Worm (Caenorhabditis elegans) whole organism, L3 larva: ENCODE measurements around the gene Y48C3A.18.

Experiments used
- R02D3.7 ChIP-seq: fragments of 150-350 bp; optimal IDR thresholded peaks from 2 replicates; lab custom pipeline; 2014; ENCODE audit warnings: missing biosample characterization, missing genetic modification characterization
- ZK546.5 ChIP-seq: sonication (generic microtip); optimal IDR thresholded peaks from 2 replicates; lab custom pipeline; 2017; ENCODE audit warnings: missing biosample characterization, missing genetic modification characterization
- aly-2 ChIP-seq: fragments of 150-350 bp; optimal IDR thresholded peaks from 2 replicates; lab custom pipeline; 2014; ENCODE audit warnings: missing biosample characterization, missing genetic modification characterization
- ama-1 ChIP-seq: fragments of 150-350 bp; optimal IDR thresholded peaks from 2 replicates; lab custom pipeline; 2018
- ceh-16 ChIP-seq: sonication (generic microtip); optimal IDR thresholded peaks from 2 replicates; lab custom pipeline; 2017; ENCODE audit warnings: missing biosample characterization, missing genetic modification characterization
- ceh-28 ChIP-seq: fragments of 150-350 bp; optimal IDR thresholded peaks from 2 replicates; lab custom pipeline; 2014; ENCODE audit warnings: missing biosample characterization, missing genetic modification reagents, missing genetic modification characterization
- ceh-82 ChIP-seq: fragments of 150-350 bp; optimal IDR thresholded peaks from 2 replicates; lab custom pipeline; 2014; ENCODE audit warnings: missing biosample characterization, missing genetic modification characterization
- ceh-9 ChIP-seq: sonication (generic microtip); optimal IDR thresholded peaks from 2 replicates; lab custom pipeline; 2018; ENCODE audit warnings: missing biosample characterization, missing genetic modification characterization
- daf-12 ChIP-seq: fragments of 150-350 bp; optimal IDR thresholded peaks from 2 replicates; lab custom pipeline; 2014; ENCODE audit warnings: missing biosample characterization, missing genetic modification reagents, missing genetic modification characterization
- egl-27 ChIP-seq: sonication (generic microtip); optimal IDR thresholded peaks from 4 replicates; lab custom pipeline; 2017; ENCODE audit warnings: missing biosample characterization, missing genetic modification reagents, missing genetic modification characterization
- egl-5 ChIP-seq: fragments of 150-350 bp; optimal IDR thresholded peaks from 2 replicates; lab custom pipeline; 2017; ENCODE audit warnings: missing biosample characterization, missing genetic modification reagents, missing genetic modification characterization, inconsistent platforms
- elt-1 ChIP-seq: fragments of 150-350 bp; optimal IDR thresholded peaks from 2 replicates; lab custom pipeline; 2014; ENCODE audit warnings: missing biosample characterization, missing genetic modification characterization
- elt-3 ChIP-seq, 3 experiments: fragments of 150-350 bp in 1 of 3; sonication (generic microtip) in 2 of 3; optimal IDR thresholded peaks; 2 replicates in 2 of 3; 4 replicates in 1 of 3; lab custom pipeline; 2014 to 2017; ENCODE audit warnings: missing biosample characterization in 3 of 3, missing genetic modification characterization in 3 of 3
- eor-1 ChIP-seq, 2 experiments: fragments of 150-350 bp; optimal IDR thresholded peaks; 2 replicates each; lab custom pipeline; 2014 to 2018; ENCODE audit warnings: missing biosample characterization in 2 of 2, missing genetic modification characterization in 2 of 2
- fkh-10 ChIP-seq: sonication (generic microtip); optimal IDR thresholded peaks from 2 replicates; lab custom pipeline; 2017; ENCODE audit warnings: missing biosample characterization, missing genetic modification reagents, missing genetic modification characterization
- fkh-2 ChIP-seq: fragments of 150-350 bp; optimal IDR thresholded peaks from 2 replicates; lab custom pipeline; 2014; ENCODE audit warnings: missing biosample characterization, missing genetic modification reagents, missing genetic modification characterization
- fos-1 ChIP-seq: fragments of 150-350 bp; optimal IDR thresholded peaks from 2 replicates; lab custom pipeline; 2014; ENCODE audit warnings: missing biosample characterization, missing genetic modification characterization
- hmg-11 ChIP-seq: sonication (generic microtip); optimal IDR thresholded peaks from 2 replicates; lab custom pipeline; 2016; ENCODE audit warnings: missing genetic modification characterization, missing compliant biosample characterization
- jun-1 ChIP-seq: fragments of 150-350 bp; optimal IDR thresholded peaks from 2 replicates; lab custom pipeline; 2014; ENCODE audit warnings: missing biosample characterization, missing genetic modification reagents, missing genetic modification characterization
- lin-15B ChIP-seq: fragments of 150-350 bp; optimal IDR thresholded peaks from 2 replicates; lab custom pipeline; 2014; ENCODE audit warnings: missing biosample characterization, missing genetic modification characterization
- lin-39 ChIP-seq: fragments of 150-350 bp; optimal IDR thresholded peaks from 2 replicates; lab custom pipeline; 2018; ENCODE audit warnings: missing biosample characterization, missing genetic modification reagents, missing genetic modification characterization
- lsy-12 ChIP-seq: sonication (generic microtip); optimal IDR thresholded peaks from 2 replicates; lab custom pipeline; 2016; ENCODE audit warnings: mild to moderate bottlenecking, missing genetic modification characterization, missing compliant biosample characterization
- mdl-1 ChIP-seq: fragments of 150-350 bp; optimal IDR thresholded peaks from 2 replicates; lab custom pipeline; 2014; ENCODE audit warnings: missing biosample characterization, missing genetic modification characterization
- mml-1 ChIP-seq: fragments of 150-350 bp; sonication (generic microtip); optimal IDR thresholded peaks from 3 replicates; lab custom pipeline; 2014; ENCODE audit warnings: missing biosample characterization, missing genetic modification characterization
- nfya-1 ChIP-seq: sonication (generic microtip); optimal IDR thresholded peaks from 2 replicates; lab custom pipeline; 2017; ENCODE audit warnings: missing genetic modification characterization, mild to moderate bottlenecking, missing compliant biosample characterization, antibody characterized with exemption, moderate library complexity; ENCODE audit not compliant: insufficient read depth
- nhr-11 ChIP-seq: fragments of 150-350 bp; optimal IDR thresholded peaks from 2 replicates; lab custom pipeline; 2014; ENCODE audit warnings: missing biosample characterization, missing genetic modification characterization
- nhr-12 ChIP-seq: fragments of 150-350 bp; optimal IDR thresholded peaks from 2 replicates; lab custom pipeline; 2014; ENCODE audit warnings: missing biosample characterization, missing genetic modification characterization
- nhr-23 ChIP-seq: fragments of 150-350 bp; optimal IDR thresholded peaks from 2 replicates; lab custom pipeline; 2014; ENCODE audit warnings: missing biosample characterization, missing genetic modification reagents, missing genetic modification characterization
- nhr-237 ChIP-seq: fragments of 150-350 bp; optimal IDR thresholded peaks from 2 replicates; lab custom pipeline; 2014; ENCODE audit warnings: missing biosample characterization, missing genetic modification characterization
- nhr-25 ChIP-seq: sonication (generic microtip); optimal IDR thresholded peaks from 2 replicates; lab custom pipeline; 2017; ENCODE audit warnings: missing biosample characterization, missing genetic modification characterization
- nhr-28 ChIP-seq: fragments of 150-350 bp; optimal IDR thresholded peaks from 2 replicates; lab custom pipeline; 2014; ENCODE audit warnings: missing biosample characterization, missing genetic modification characterization
- nhr-43 ChIP-seq: sonication (generic microtip); optimal IDR thresholded peaks from 2 replicates; lab custom pipeline; 2016; ENCODE audit warnings: mild to moderate bottlenecking, missing genetic modification characterization, missing compliant biosample characterization; ENCODE audit not compliant: poor library complexity, severe bottlenecking
- nhr-67 ChIP-seq: fragments of 150-350 bp; optimal IDR thresholded peaks from 2 replicates; lab custom pipeline; 2014; ENCODE audit warnings: missing biosample characterization, missing genetic modification characterization
- nhr-76 ChIP-seq: fragments of 150-350 bp; sonication (generic microtip); optimal IDR thresholded peaks from 5 replicates; lab custom pipeline; 2014; ENCODE audit warnings: missing biosample characterization, missing genetic modification characterization
- nhr-77 ChIP-seq: fragments of 150-350 bp; optimal IDR thresholded peaks from 2 replicates; lab custom pipeline; 2014; ENCODE audit warnings: missing biosample characterization, missing genetic modification characterization
- pha-4 ChIP-seq: fragments of 150-350 bp; optimal IDR thresholded peaks from 2 replicates; lab custom pipeline; 2014; ENCODE audit warnings: missing biosample characterization, missing genetic modification reagents, missing genetic modification characterization
- pqm-1 ChIP-seq: fragments of 150-350 bp; optimal IDR thresholded peaks from 2 replicates; lab custom pipeline; 2017; ENCODE audit warnings: missing biosample characterization, missing genetic modification characterization, inconsistent platforms
- sea-2 ChIP-seq: fragments of 150-350 bp; sonication (generic microtip); optimal IDR thresholded peaks from 4 replicates; lab custom pipeline; 2014; ENCODE audit warnings: missing biosample characterization, missing genetic modification reagents, missing genetic modification characterization
- skn-1 ChIP-seq: fragments of 150-350 bp; optimal IDR thresholded peaks from 2 replicates; lab custom pipeline; 2014; ENCODE audit warnings: missing biosample characterization, missing genetic modification characterization
- snpc-4 ChIP-seq: fragments of 150-350 bp; optimal IDR thresholded peaks from 2 replicates; lab custom pipeline; 2014; ENCODE audit warnings: missing biosample characterization, missing genetic modification characterization
- tbx-2 ChIP-seq: sonication (generic microtip); optimal IDR thresholded peaks from 2 replicates; lab custom pipeline; 2016; ENCODE audit warnings: mild to moderate bottlenecking, missing genetic modification characterization, missing compliant biosample characterization
- unc-39 ChIP-seq: sonication (generic microtip); optimal IDR thresholded peaks from 4 replicates; lab custom pipeline; 2017; ENCODE audit warnings: missing biosample characterization, missing genetic modification characterization
- unc-62 ChIP-seq: fragments of 150-350 bp; sonication (generic microtip); optimal IDR thresholded peaks from 4 replicates; lab custom pipeline; 2014; ENCODE audit warnings: missing biosample characterization, missing genetic modification reagents, missing genetic modification characterization
- zag-1 ChIP-seq: fragments of 150-350 bp; optimal IDR thresholded peaks from 2 replicates; lab custom pipeline; 2014; ENCODE audit warnings: missing biosample characterization, missing genetic modification characterization
- ztf-11 ChIP-seq: fragments of 150-350 bp; optimal IDR thresholded peaks from 2 replicates; lab custom pipeline; 2014; ENCODE audit warnings: missing biosample characterization, missing genetic modification characterization
- ztf-4 ChIP-seq: fragments of 150-350 bp; optimal IDR thresholded peaks from 2 replicates; lab custom pipeline; 2014; ENCODE audit warnings: missing biosample characterization, missing genetic modification characterization

Gene Y48C3A.18

DNA sequence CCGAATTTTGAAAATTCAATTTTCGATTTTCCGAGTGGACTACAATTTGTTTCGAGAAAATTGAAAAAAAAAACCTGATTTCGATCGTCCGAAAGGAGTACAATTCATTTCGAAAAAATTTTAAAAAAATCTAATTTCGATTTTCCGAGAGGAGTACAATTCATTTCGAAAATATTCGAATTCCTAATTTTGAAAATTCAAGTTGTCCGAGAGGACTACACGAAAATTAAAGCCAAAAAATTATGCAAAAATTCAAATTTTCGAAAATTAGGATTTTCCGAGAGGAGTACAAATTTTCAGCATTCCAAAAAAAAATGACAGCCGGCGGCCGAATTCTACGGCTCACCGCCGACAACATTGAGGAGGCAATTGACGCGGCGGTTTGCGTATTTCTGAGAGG lies at the start of gene Y48C3A.18:
Gene Y48C3A.18 (plus strand): TSS at position 301 of the 400 bp plus-strand sequence.
- TF ChIP-seq nhr-11: no peak
- TF ChIP-seq ceh-9 (tag; lab: Kevin White, UChicago): no peak
- TF ChIP-seq ztf-11 (tag; lab: Kevin White, UChicago): no peak
- no peak for TF ChIP-seq eor-1 (tag; optimal IDR thresholded peaks at IDR 0.05; lab: Kevin White, UChicago)
- no peak for TF ChIP-seq nhr-237 (tag; lab: Kevin White, UChicago)
- no peak for TF ChIP-seq nhr-67 (tag; lab: Kevin White, UChicago)
- TF ChIP-seq nhr-28 (tag; lab: Kevin White, UChicago): no peak
- TF ChIP-seq tbx-2 (tag; lab: Kevin White, UChicago): no peak
- no peak for TF ChIP-seq mdl-1 (tag; lab: Kevin White, UChicago)
- no peak for TF ChIP-seq egl-5 (tag; lab: Kevin White, UChicago)
- no peak for TF ChIP-seq nhr-76 (tag; lab: Kevin White, UChicago)
- no peak for TF ChIP-seq nhr-25 (tag; lab: Kevin White, UChicago)
- TF ChIP-seq R02D3.7 (tag; lab: Kevin White, UChicago): no peak
- TF ChIP-seq nfya-1 (tag; lab: Kevin White, UChicago): no peak
- no peak for TF ChIP-seq fkh-10 (GFP tag; lab: Kevin White, UChicago)
- no peak for TF ChIP-seq fos-1 (tag; lab: Kevin White, UChicago)
- TF ChIP-seq elt-3 (tag; optimal IDR thresholded peaks at IDR 0.05; lab: Kevin White, UChicago): no peak
- no peak for TF ChIP-seq snpc-4 (tag; lab: Kevin White, UChicago)
- TF ChIP-seq fkh-2 (tag; lab: Kevin White, UChicago): no peak
- no peak for TF ChIP-seq pha-4 (tag; lab: Kevin White, UChicago)

DNA sequence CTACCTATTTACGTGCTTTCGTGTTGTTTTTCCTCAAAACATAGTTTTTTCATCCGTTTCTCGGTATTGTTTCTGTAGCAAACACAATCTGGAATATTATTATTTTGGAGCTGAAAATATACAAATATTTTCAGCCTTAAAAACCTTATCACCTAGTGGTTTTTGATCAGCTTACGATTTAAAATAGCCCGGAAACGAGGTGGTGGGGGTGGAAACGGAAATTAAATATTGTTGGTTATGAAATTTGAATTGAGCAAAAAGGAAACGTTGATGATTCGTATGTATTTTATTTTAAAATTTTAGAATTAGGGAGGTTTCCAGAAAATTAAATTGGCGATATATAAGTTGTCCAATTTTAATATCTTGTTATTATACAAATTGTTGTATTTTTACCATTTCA lies 44.7 kb upstream of the Y48C3A.18 start:
- TF ChIP-seq nhr-43 (tag; lab: Kevin White, UChicago) (no peak), lsy-12 (tag; lab: Kevin White, UChicago) (no peak), ceh-16 (tag; lab: Kevin White, UChicago) (no peak), lin-39 (tag; lab: Kevin White, UChicago) (no peak), pqm-1 (tag; lab: Kevin White, UChicago) (no peak)

DNA sequence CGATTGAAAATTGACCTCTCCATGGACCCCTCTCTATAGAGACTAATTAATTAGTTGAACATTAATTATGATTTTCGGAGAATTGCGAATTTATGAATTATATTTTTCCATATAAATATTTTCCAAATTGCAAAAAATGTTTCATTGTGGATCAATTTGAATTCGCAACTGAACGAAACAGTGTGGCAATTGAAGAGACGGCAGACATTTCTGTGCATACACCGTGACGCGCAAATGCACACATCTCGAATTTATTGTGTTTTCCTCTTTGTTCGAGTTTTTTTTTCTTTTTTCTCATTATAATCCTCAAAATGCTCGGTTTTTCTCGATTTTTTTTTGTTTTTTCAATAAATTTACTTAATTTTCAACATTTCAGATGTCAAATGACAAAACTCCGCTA lies 43.2 kb upstream of the Y48C3A.18 start, which contains the start of gene Y48C3A.20:
Gene Y48C3A.20 (plus strand): TSS at position 377 of the 400 bp plus-strand sequence.
- TF ChIP-seq egl-27 (no peak), eor-1 (tag; optimal IDR thresholded peaks at IDR 0.05; lab: Kevin White, UChicago) (peak in 1 of 2 experiments; percentile 40), skn-1 (tag; lab: Kevin White, UChicago) (peak; percentile 36), fkh-10 (GFP tag; lab: Kevin White, UChicago) (no peak), elt-3 (tag; optimal IDR thresholded peaks at IDR 0.05; lab: Kevin White, UChicago) (no peak), nhr-76 (tag; lab: Kevin White, UChicago) (no peak), jun-1 (tag; lab: Kevin White, UChicago) (peak; percentile 13), nhr-43 (tag; lab: Kevin White, UChicago) (no peak), pha-4 (tag; lab: Kevin White, UChicago) (peak; percentile 87), mml-1 (tag; lab: Kevin White, UChicago) (no peak), snpc-4 (tag; lab: Kevin White, UChicago) (peak; percentile 72), unc-39 (tag; lab: Kevin White, UChicago) (no peak), unc-62 (GFP tag; lab: Kevin White, UChicago) (no peak), nhr-23 (tag; lab: Kevin White, UChicago) (peak; percentile 62), fos-1 (tag; lab: Kevin White, UChicago) (no peak), ceh-82 (tag; lab: Kevin White, UChicago) (no peak), nhr-77 (tag; lab: Kevin White, UChicago) (no peak), nfya-1 (tag; lab: Kevin White, UChicago) (peak; percentile 76), ceh-9 (tag; lab: Kevin White, UChicago) (no peak), nhr-67 (tag; lab: Kevin White, UChicago) (no peak), elt-1 (tag; lab: Kevin White, UChicago) (no peak), nhr-28 (tag; lab: Kevin White, UChicago) (no peak), tbx-2 (tag; lab: Kevin White, UChicago) (no peak), zag-1 (tag; lab: Kevin White, UChicago) (no peak), ztf-11 (tag; lab: Kevin White, UChicago) (no peak), sea-2 (GFP tag; lab: Kevin White, UChicago) (no peak), nhr-12 (tag; lab: Kevin White, UChicago) (no peak), egl-5 (tag; lab: Kevin White, UChicago) (peak; percentile 58), pqm-1 (tag; lab: Kevin White, UChicago) (peak; percentile 23), lin-15B (tag; lab: Kevin White, UChicago) (peak; percentile 54), ZK546.5 (tag; lab: Kevin White, UChicago) (no peak), ceh-28 (tag; lab: Kevin White, UChicago) (peak; percentile 60), aly-2 (tag; lab: Kevin White, UChicago) (no peak), ceh-16 (tag; lab: Kevin White, UChicago) (no peak), lin-39 (tag; lab: Kevin White, UChicago) (peak; percentile 54), fkh-2 (tag; lab: Kevin White, UChicago) (no peak), hmg-11 (tag; lab: Kevin White, UChicago) (peak; percentile 74), ama-1 (lab: Kevin White, UChicago) (no peak), mdl-1 (tag; lab: Kevin White, UChicago) (no peak), lsy-12 (tag; lab: Kevin White, UChicago) (no peak), R02D3.7 (tag; lab: Kevin White, UChicago) (no peak), ztf-4 (tag; lab: Kevin White, UChicago) (peak; percentile 15), nhr-25 (tag; lab: Kevin White, UChicago) (peak; percentile 5), daf-12 (tag; lab: Kevin White, UChicago) (no peak), nhr-11 (no peak)
